Worm (Caenorhabditis elegans) whole organism, young adult: ENCODE results near the gene rol-3.

Source experiments
- C06A6.2 ChIP-seq: fragments of 200-800 bp; sonication (Bioruptor generic); conservative IDR thresholded peaks from 2 replicates; pipeline ENCODE4 v1.3.6; 2022; ENCODE audit warnings: missing genetic modification characterization, missing compliant biosample characterization
- F10E7.11 ChIP-seq: sonication (generic microtip); optimal IDR thresholded peaks from 2 replicates; lab custom pipeline; 2017; ENCODE audit warnings: mild to moderate bottlenecking, missing genetic modification characterization, moderate library complexity, missing compliant biosample characterization
- F23B12.7 ChIP-seq: sonication (generic microtip); optimal IDR thresholded peaks from 2 replicates; lab custom pipeline; 2017; ENCODE audit warnings: missing genetic modification characterization, mild to moderate bottlenecking, missing compliant biosample characterization, antibody characterized with exemption, moderate library complexity; ENCODE audit not compliant: insufficient read depth
- F57A8.1 ChIP-seq: fragments of 200-800 bp; sonication (Bioruptor generic); optimal IDR thresholded peaks from 2 replicates; lab custom pipeline; 2018; ENCODE audit warnings: mild to moderate bottlenecking, missing genetic modification characterization, moderate library complexity, missing compliant biosample characterization
- K11D2.4 ChIP-seq: fragments of 200-800 bp; sonication (Bioruptor generic); IDR thresholded peaks from 2 replicates; pipeline ENCODE4 v1.3.6; 2022; ENCODE audit warnings: missing genetic modification reagents, missing genetic modification characterization, missing compliant biosample characterization
- K12H6.12 ChIP-seq: fragments of 200-800 bp; sonication (Bioruptor generic); optimal IDR thresholded peaks from 2 replicates; lab custom pipeline; 2018; ENCODE audit warnings: mild to moderate bottlenecking, missing genetic modification characterization, missing compliant biosample characterization
- T26A5.8 ChIP-seq: sonication (generic microtip); optimal IDR thresholded peaks from 2 replicates; lab custom pipeline; 2016; ENCODE audit warnings: missing genetic modification characterization, missing compliant biosample characterization
- Y53F4B.3 ChIP-seq: fragments of 200-800 bp; sonication (Bioruptor generic); IDR thresholded peaks from 2 replicates; pipeline ENCODE4 v1.3.6; 2022; ENCODE audit warnings: missing genetic modification reagents, missing genetic modification characterization, missing compliant biosample characterization
- Y53G8AR.9 ChIP-seq: fragments of 200-800 bp; sonication (Bioruptor generic); conservative IDR thresholded peaks from 2 replicates; pipeline ENCODE4 v1.3.6; 2022; ENCODE audit warnings: missing genetic modification reagents, missing genetic modification characterization, missing compliant biosample characterization
- Y56A3A.18 ChIP-seq: fragments of 200-800 bp; sonication (Bioruptor generic); IDR thresholded peaks from 2 replicates; pipeline ENCODE4 v1.3.6; 2022; ENCODE audit warnings: missing genetic modification reagents, missing genetic modification characterization, missing compliant biosample characterization
- Y95B8A.8 ChIP-seq: fragments of 200-800 bp; sonication (Bioruptor generic); IDR thresholded peaks from 2 replicates; pipeline ENCODE4 v1.3.6; 2022; ENCODE audit warnings: missing genetic modification reagents, missing genetic modification characterization, missing compliant biosample characterization
- aptf-2 ChIP-seq: fragments of 200-800 bp; sonication (Bioruptor generic); conservative IDR thresholded peaks from 2 replicates; pipeline ENCODE4 v1.3.6; 2022; ENCODE audit warnings: missing genetic modification reagents, missing genetic modification characterization, missing compliant biosample characterization
- attf-5 ChIP-seq: fragments of 200-800 bp; sonication (Bioruptor generic); optimal IDR thresholded peaks from 2 replicates; lab custom pipeline; 2018; ENCODE audit warnings: mild to moderate bottlenecking, missing genetic modification characterization, missing compliant biosample characterization
- ceh-100 ChIP-seq: fragments of 200-800 bp; sonication (Bioruptor generic); IDR thresholded peaks from 2 replicates; pipeline ENCODE4 v1.3.6; 2022; ENCODE audit warnings: missing genetic modification reagents, missing genetic modification characterization, missing compliant biosample characterization
- ceh-58 ChIP-seq: fragments of 200-800 bp; sonication (Bioruptor generic); IDR thresholded peaks from 2 replicates; pipeline ENCODE4 v1.3.6; 2022; ENCODE audit warnings: missing genetic modification characterization, missing compliant biosample characterization
- die-1 ChIP-seq: sonication (generic microtip); optimal IDR thresholded peaks from 2 replicates; lab custom pipeline; 2016; ENCODE audit warnings: missing genotype, mild to moderate bottlenecking, missing genetic modification characterization, missing compliant biosample characterization
- dox-1 ChIP-seq: fragments of 200-800 bp; sonication (Bioruptor generic); IDR thresholded peaks from 2 replicates; pipeline ENCODE4 v1.3.6; 2022; ENCODE audit warnings: missing genetic modification reagents, missing genetic modification characterization, missing compliant biosample characterization
- hmg-20 ChIP-seq: fragments of 200-800 bp; sonication (Bioruptor generic); IDR thresholded peaks from 2 replicates; pipeline ENCODE4 v1.3.6; 2022; ENCODE audit warnings: missing genetic modification reagents, missing genetic modification characterization, missing compliant biosample characterization
- let-526 ChIP-seq: fragments of 200-800 bp; sonication (Bioruptor generic); IDR thresholded peaks from 2 replicates; pipeline ENCODE4 v1.3.6; 2022; ENCODE audit warnings: missing genetic modification reagents, missing genetic modification characterization, missing compliant biosample characterization
- lin-35 ChIP-seq, 3 experiments: fragments of 150-350 bp in 2 of 3; sonication (generic microtip) in 1 of 3; optimal IDR thresholded peaks; 2 replicates each; lab custom pipeline; 2014 to 2018; ENCODE audit warnings: missing biosample characterization in 3 of 3, missing genetic modification characterization in 3 of 3, missing genetic modification reagents in 3 of 3
- lsl-1 ChIP-seq: fragments of 200-800 bp; sonication (Bioruptor generic); optimal IDR thresholded peaks from 2 replicates; lab custom pipeline; 2018; ENCODE audit warnings: mild to moderate bottlenecking, missing genetic modification characterization, moderate library complexity, missing compliant biosample characterization
- lsy-27 ChIP-seq: sonication (generic microtip); optimal IDR thresholded peaks from 2 replicates; lab custom pipeline; 2017; ENCODE audit warnings: missing genetic modification characterization, mild to moderate bottlenecking, missing compliant biosample characterization, antibody characterized with exemption, missing genotype, borderline replicate concordance; ENCODE audit not compliant: insufficient read depth
- madf-6 ChIP-seq: fragments of 200-800 bp; sonication (Bioruptor generic); IDR thresholded peaks from 2 replicates; pipeline ENCODE4 v1.3.6; 2022; ENCODE audit warnings: missing genetic modification reagents, missing genetic modification characterization, missing compliant biosample characterization
- mel-28 ChIP-seq: sonication (generic microtip); optimal IDR thresholded peaks from 2 replicates; lab custom pipeline; 2016; ENCODE audit warnings: borderline replicate concordance, mild to moderate bottlenecking, missing genetic modification characterization, missing compliant biosample characterization
- nfya-1 ChIP-seq: sonication (generic microtip); optimal IDR thresholded peaks from 2 replicates; lab custom pipeline; 2017; ENCODE audit warnings: antibody characterized with exemption, missing compliant biosample characterization, missing genetic modification characterization, borderline replicate concordance; ENCODE audit not compliant: insufficient read depth
- nhr-120 ChIP-seq: fragments of 200-800 bp; sonication (Bioruptor generic); IDR thresholded peaks from 2 replicates; pipeline ENCODE4 v1.3.6; 2022; ENCODE audit warnings: missing genetic modification characterization, missing compliant biosample characterization
- nhr-179 ChIP-seq: sonication (generic microtip); optimal IDR thresholded peaks from 2 replicates; lab custom pipeline; 2016; ENCODE audit warnings: mild to moderate bottlenecking, missing genetic modification characterization, missing compliant biosample characterization
- nhr-27 ChIP-seq: fragments of 200-800 bp; sonication (Bioruptor generic); optimal IDR thresholded peaks from 2 replicates; lab custom pipeline; 2018; ENCODE audit warnings: mild to moderate bottlenecking, missing genetic modification characterization, moderate library complexity, missing compliant biosample characterization
- nhr-90 ChIP-seq: sonication (generic microtip); optimal IDR thresholded peaks from 2 replicates; lab custom pipeline; 2016; ENCODE audit warnings: missing genotype, mild to moderate bottlenecking, missing genetic modification characterization, missing compliant biosample characterization
- pbrm-1 ChIP-seq: fragments of 200-800 bp; sonication (Bioruptor generic); IDR thresholded peaks from 2 replicates; pipeline ENCODE4 v1.3.6; 2022; ENCODE audit warnings: missing genetic modification reagents, missing genetic modification characterization, missing compliant biosample characterization
- repo-1 ChIP-seq: sonication (generic microtip); optimal IDR thresholded peaks from 2 replicates; lab custom pipeline; 2017; ENCODE audit warnings: mild to moderate bottlenecking, missing genetic modification characterization, missing compliant biosample characterization
- snpc-3.4 ChIP-seq: sonication (generic microtip); optimal IDR thresholded peaks from 2 replicates; lab custom pipeline; 2017; ENCODE audit warnings: missing genetic modification characterization, mild to moderate bottlenecking, missing compliant biosample characterization, antibody characterized with exemption, moderate library complexity, missing genotype, missing genetic modification reagents
- tbp1 ChIP-seq: fragments of 200-800 bp; sonication (Bioruptor generic); optimal IDR thresholded peaks from 2 replicates; lab custom pipeline; 2018; ENCODE audit warnings: mild to moderate bottlenecking, missing genetic modification characterization, missing compliant biosample characterization
- unc-62 ChIP-seq: fragments of 150-350 bp; optimal IDR thresholded peaks from 2 replicates; lab custom pipeline; 2014; ENCODE audit warnings: missing biosample characterization, missing genetic modification reagents, missing genetic modification characterization
- xnd-1 ChIP-seq: sonication (generic microtip); optimal IDR thresholded peaks from 2 replicates; lab custom pipeline; 2016; ENCODE audit warnings: missing genotype, missing genetic modification reagents, missing genetic modification characterization, missing compliant biosample characterization
- zfh-2 ChIP-seq: fragments of 200-800 bp; sonication (Bioruptor generic); conservative IDR thresholded peaks from 2 replicates; pipeline ENCODE4 v1.3.6; 2022; ENCODE audit warnings: missing genetic modification reagents, missing genetic modification characterization, missing compliant biosample characterization
- zim-3 ChIP-seq: sonication (generic microtip); optimal IDR thresholded peaks from 2 replicates; lab custom pipeline; 2017; ENCODE audit warnings: mild to moderate bottlenecking, missing genetic modification characterization, moderate library complexity, missing compliant biosample characterization
- ztf-22 ChIP-seq: fragments of 200-800 bp; sonication (Bioruptor generic); optimal IDR thresholded peaks from 2 replicates; lab custom pipeline; 2018; ENCODE audit warnings: mild to moderate bottlenecking, missing genetic modification characterization, moderate library complexity, missing compliant biosample characterization

The rol-3 gene

DNA sequence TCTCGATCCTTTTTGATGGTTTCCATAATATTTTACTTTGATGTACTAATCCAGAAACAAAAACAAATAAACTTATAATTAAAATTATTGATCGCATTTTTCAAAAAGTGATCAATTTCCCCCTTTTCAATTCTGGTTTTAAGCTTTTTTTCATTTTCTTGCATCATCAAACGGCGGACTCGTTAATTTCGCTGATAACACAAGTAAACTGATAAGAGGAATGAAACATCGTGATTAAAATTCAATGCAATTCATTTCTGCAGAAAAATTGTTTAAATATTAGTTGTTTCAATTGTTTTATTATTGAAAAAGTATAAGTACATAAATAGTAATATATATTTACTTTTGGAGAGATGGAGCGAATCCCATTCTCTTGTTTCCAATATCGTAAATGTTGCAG is 29.1 kb upstream of the rol-3 start (continued):
- TF ChIP-seq madf-6 (GFP tag; lab: Robert Waterston, UW) (no peak), Y53F4B.3 (GFP tag; lab: Robert Waterston, UW) (no peak), aptf-2 (GFP tag; lab: Robert Waterston, UW) (no peak), C06A6.2 (GFP tag; lab: Robert Waterston, UW) (no peak), zim-3 (no peak), mel-28 (tag; lab: Kevin White, UChicago) (no peak), K12H6.12 (no peak), Y53G8AR.9 (GFP tag; lab: Robert Waterston, UW) (peak; percentile 69), ceh-58 (GFP tag; lab: Robert Waterston, UW) (no peak), attf-5 (GFP tag; lab: Kevin White, UChicago) (no peak)

- no peak for TF ChIP-seq Y53F4B.3 (GFP tag; lab: Robert Waterston, UW)
- TF ChIP-seq nhr-90 (tag; lab: Kevin White, UChicago) = no peak
- no peak for TF ChIP-seq nfya-1 (tag; lab: Kevin White, UChicago)
- no peak for TF ChIP-seq pbrm-1
- TF ChIP-seq tbp1 (GFP tag; lab: Kevin White, UChicago) = no peak
- no peak for TF ChIP-seq dox-1 (GFP tag; lab: Robert Waterston, UW)
- no peak for TF ChIP-seq Y95B8A.8 (GFP tag; lab: Robert Waterston, UW)
- no peak for TF ChIP-seq F57A8.1
- TF ChIP-seq lin-35 (GFP tag; optimal IDR thresholded peaks at IDR 0.05; lab: Kevin White, UChicago) = no peak
- TF ChIP-seq nhr-120 = no peak
- TF ChIP-seq nhr-27 = no peak
- no peak for TF ChIP-seq xnd-1 (tag; lab: Kevin White, UChicago)
- no peak for TF ChIP-seq nhr-179 (tag; lab: Kevin White, UChicago)
- TF ChIP-seq, all 124 proteins: peak for 0
Measured at ce11 chrV:8266232-8266631, 28.0 kb upstream of the rol-3 start, which contains the start of gene F21F8.5. Gene F21F8.5 (minus strand): TSS chrV:8266332.

- TF ChIP-seq let-526 (GFP tag; lab: Robert Waterston, UW) (no peak), F23B12.7 (no peak), Y56A3A.18 (no peak), zfh-2 (GFP tag; lab: Robert Waterston, UW) (no peak), madf-6 (GFP tag; lab: Robert Waterston, UW) (no peak), snpc-3.4 (tag; lab: Kevin White, UChicago) (no peak), lsy-27 (tag; lab: Kevin White, UChicago) (no peak), lsl-1 (GFP tag; lab: Kevin White, UChicago) (no peak), die-1 (tag; lab: Kevin White, UChicago) (no peak), F10E7.11 (tag; lab: Kevin White, UChicago) (no peak), K11D2.4 (GFP tag; lab: Robert Waterston, UW) (no peak), ztf-22 (GFP tag; lab: Kevin White, UChicago) (no peak), unc-62 (no peak), T26A5.8 (tag; lab: Kevin White, UChicago) (no peak), hmg-20 (GFP tag; lab: Robert Waterston, UW) (no peak), repo-1 (tag; lab: Kevin White, UChicago) (no peak), ceh-100 (GFP tag; lab: Robert Waterston, UW) (no peak)
- TF ChIP-seq, all 124 proteins: peak for 0
Measured at ce11 chrV:8263941-8264340, 25.7 kb upstream of the rol-3 start, which contains the start of gene C16D9.9. Gene C16D9.9 (plus strand): TSS chrV:8264241.
